Fruit fly (Drosophila melanogaster): Measurements from ENCODE around the gene JMJD6.

DNA sequence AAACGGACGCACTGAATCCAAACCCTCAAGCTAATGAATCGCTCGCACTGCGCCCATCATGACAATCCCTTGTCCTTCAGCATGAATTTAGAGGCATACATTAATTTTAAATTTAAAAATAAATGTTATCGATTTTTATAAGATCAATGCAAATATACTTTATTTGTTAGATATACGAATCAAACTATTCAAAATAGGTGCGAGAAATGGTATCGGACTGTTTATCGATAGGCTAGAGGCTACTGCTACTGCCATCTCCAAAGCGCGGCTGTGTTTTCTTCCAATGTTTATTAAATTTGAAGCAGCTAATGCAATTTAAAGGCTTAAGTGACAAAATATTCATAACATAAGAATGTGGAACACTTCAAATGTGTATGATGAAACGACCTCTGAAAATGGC, 18.9 kb upstream of the JMJD6 start, which contains the start of gene CG43342:
- no peak for TF ChIP-seq Hr78 (GFP tag; optimal IDR thresholded peaks at IDR 0.05)
- TF ChIP-seq Asciz (GFP tag; optimal IDR thresholded peaks at IDR 0.05): no peak
- no peak for TF ChIP-seq CG8478 (optimal IDR thresholded peaks at IDR 0.05)
- TF ChIP-seq CG11723 (GFP tag; optimal IDR thresholded peaks at IDR 0.05): no peak
- no peak for TF ChIP-seq gcm2 (GFP tag; optimal IDR thresholded peaks at IDR 0.05)
- TF ChIP-seq CG6791 (GFP tag; IDR thresholded peaks at IDR 0.05; ENCODE audit: partially characterized antibody): peak; percentile 85
- no peak for TF ChIP-seq sens-2 (GFP tag; IDR thresholded peaks at IDR 0.05)
- no peak for TF ChIP-seq usp (GFP tag; optimal IDR thresholded peaks at IDR 0.05)
- TF ChIP-seq CG5180 (GFP tag; optimal IDR thresholded peaks at IDR 0.05): no peak
- no peak for TF ChIP-seq CG4707 (GFP tag; optimal IDR thresholded peaks at IDR 0.05)

Measured in whole organism, embryonic.